Fruit fly (Drosophila melanogaster) whole organism, embryonic: Measurements from ENCODE around the gene Pcmt.

Experiments used
- Awh ChIP-seq: fragments of 200-800 bp; sonication (Bioruptor generic); IDR thresholded peaks from 2 replicates; pipeline ENCODE4, ENCODE4 v1.3.6; 2022; ENCODE audit warnings: missing biosample characterization, missing genetic modification characterization
- Bteb2 ChIP-seq: fragments of 200-800 bp; sonication (Bioruptor generic); optimal IDR thresholded peaks from 2 replicates; lab custom pipeline; 2016; ENCODE audit warnings: missing biosample characterization, missing genetic modification characterization
- CG10209 ChIP-seq: fragments of 200-800 bp; sonication (Bioruptor generic); optimal IDR thresholded peaks from 3 replicates; lab custom pipeline; 2017; ENCODE audit warnings: missing biosample characterization, mild to moderate bottlenecking, missing genetic modification characterization, missing genetic modification reagents
- CG1024 ChIP-seq: fragments of 200-800 bp; sonication (Bioruptor generic); IDR thresholded peaks from 2 replicates; pipeline ENCODE4 v1.3.6; 2022; ENCODE audit warnings: missing biosample characterization, missing genetic modification characterization
- CG11504 ChIP-seq: fragments of 200-800 bp; sonication (Bioruptor generic); optimal IDR thresholded peaks from 3 replicates; lab custom pipeline; 2019; ENCODE audit warnings: missing biosample characterization, mild to moderate bottlenecking, missing genetic modification characterization, moderate library complexity
- CG15696 ChIP-seq: fragments of 200-800 bp; sonication (Bioruptor generic); optimal IDR thresholded peaks from 2 replicates; lab custom pipeline; 2019; ENCODE audit warnings: missing biosample characterization, mild to moderate bottlenecking, missing genetic modification characterization, moderate library complexity
- CG16863 ChIP-seq: fragments of 200-800 bp; sonication (Bioruptor generic); optimal IDR thresholded peaks from 3 replicates; lab custom pipeline; 2016; ENCODE audit warnings: missing biosample characterization, missing genetic modification characterization
- CG18011 ChIP-seq: fragments of 200-800 bp; sonication (Bioruptor generic); optimal IDR thresholded peaks from 2 replicates; lab custom pipeline; 2017; ENCODE audit warnings: missing biosample characterization, missing genetic modification characterization, mild to moderate bottlenecking, moderate library complexity, missing genotype
- CG18476 ChIP-seq: fragments of 200-800 bp; sonication (Bioruptor generic); optimal IDR thresholded peaks from 2 replicates; lab custom pipeline; 2016; ENCODE audit warnings: missing biosample characterization, mild to moderate bottlenecking, missing genetic modification characterization
- CG33213 ChIP-seq: fragments of 200-800 bp; sonication (Bioruptor generic); optimal IDR thresholded peaks from 3 replicates; lab custom pipeline; 2016; ENCODE audit warnings: missing biosample characterization, missing genetic modification characterization
- CG3407 ChIP-seq: fragments of 200-800 bp; sonication (Bioruptor generic); optimal IDR thresholded peaks from 2 replicates; lab custom pipeline; 2018; ENCODE audit warnings: missing biosample characterization, mild to moderate bottlenecking, missing genetic modification characterization
- CG3838 ChIP-seq: fragments of 200-800 bp; sonication (Bioruptor generic); optimal IDR thresholded peaks from 3 replicates; lab custom pipeline; 2016; ENCODE audit warnings: missing biosample characterization, missing genetic modification characterization
- CG6689 ChIP-seq: fragments of 200-800 bp; sonication (Bioruptor generic); IDR thresholded peaks from 2 replicates; pipeline ENCODE4 v1.3.6; 2022; ENCODE audit warnings: missing biosample characterization, missing genetic modification characterization
- CG7372 ChIP-seq: fragments of 200-800 bp; sonication (Bioruptor generic); IDR thresholded peaks from 2 replicates; pipeline ENCODE4 v1.3.6; 2022; ENCODE audit warnings: missing biosample characterization, missing genetic modification characterization
- CG9797 ChIP-seq: fragments of 200-800 bp; sonication (Bioruptor generic); optimal IDR thresholded peaks from 3 replicates; lab custom pipeline; 2018; ENCODE audit warnings: missing biosample characterization, mild to moderate bottlenecking, missing genetic modification characterization
- CG9932 ChIP-seq: fragments of 200-800 bp; sonication (Bioruptor generic); IDR thresholded peaks from 2 replicates; pipeline ENCODE4 v1.3.6; 2022; ENCODE audit warnings: missing biosample characterization, missing genetic modification characterization
- CHES-1-like ChIP-seq: fragments of 200-800 bp; sonication (Bioruptor generic); optimal IDR thresholded peaks from 2 replicates; lab custom pipeline; 2016; ENCODE audit warnings: missing biosample characterization, missing genetic modification characterization
- Doc2 ChIP-seq: fragments of 200-800 bp; sonication (Bioruptor generic); IDR thresholded peaks from 2 replicates; pipeline ENCODE4 v1.3.6; 2022; ENCODE audit warnings: missing biosample characterization, missing genetic modification characterization
- E2f1 ChIP-seq: fragments of 200-800 bp; sonication (Bioruptor generic); IDR thresholded peaks from 2 replicates; pipeline ENCODE4 v1.3.6; 2022; ENCODE audit warnings: missing biosample characterization, missing genetic modification characterization
- Ets97D ChIP-seq: fragments of 200-800 bp; sonication (Bioruptor generic); optimal IDR thresholded peaks from 3 replicates; lab custom pipeline; 2016; ENCODE audit warnings: missing biosample characterization, missing genetic modification characterization
- HLH3B ChIP-seq: fragments of 200-800 bp; sonication (Bioruptor generic); IDR thresholded peaks from 2 replicates; pipeline ENCODE4 v1.3.6; 2022; ENCODE audit warnings: missing biosample characterization, missing genetic modification characterization
- HLH4C ChIP-seq: fragments of 200-800 bp; sonication (Bioruptor generic); IDR thresholded peaks from 3 replicates; pipeline ENCODE4 v1.3.6; 2022; ENCODE audit warnings: missing biosample characterization, missing genetic modification characterization; ENCODE audit not compliant: partially characterized antibody
- HmgZ ChIP-seq: fragments of 200-800 bp; sonication (Bioruptor generic); optimal IDR thresholded peaks from 2 replicates; lab custom pipeline; 2018; ENCODE audit warnings: missing biosample characterization, mild to moderate bottlenecking, missing genetic modification characterization
- Lim3 ChIP-seq: fragments of 200-800 bp; sonication (Bioruptor generic); IDR thresholded peaks from 2 replicates; pipeline ENCODE4 v1.3.6; 2022; ENCODE audit warnings: missing biosample characterization, missing genetic modification characterization
- MBD-R2 ChIP-seq: fragments of 200-800 bp; sonication (Bioruptor generic); IDR thresholded peaks from 2 replicates; pipeline ENCODE4 v1.3.6; 2022; ENCODE audit warnings: missing biosample characterization, missing genetic modification characterization
- Mad ChIP-seq: fragments of 200-800 bp; sonication (Bioruptor generic); optimal IDR thresholded peaks from 2 replicates; lab custom pipeline; 2016; ENCODE audit warnings: missing biosample characterization, missing genetic modification characterization
- NFAT ChIP-seq: fragments of 200-800 bp; sonication (Bioruptor generic); IDR thresholded peaks from 2 replicates; pipeline ENCODE4 v1.3.6; 2022; ENCODE audit warnings: missing biosample characterization, missing genetic modification characterization
- NfI ChIP-seq: fragments of 200-800 bp; sonication (Bioruptor generic); optimal IDR thresholded peaks from 3 replicates; lab custom pipeline; 2018; ENCODE audit warnings: missing biosample characterization, mild to moderate bottlenecking, missing genetic modification characterization, moderate library complexity
- Oli ChIP-seq: fragments of 200-800 bp; sonication (Bioruptor generic); optimal IDR thresholded peaks from 2 replicates; lab custom pipeline; 2018; ENCODE audit warnings: missing biosample characterization, mild to moderate bottlenecking, missing genetic modification characterization, moderate library complexity
- Optix ChIP-seq: fragments of 200-800 bp; sonication (Bioruptor generic); IDR thresholded peaks from 3 replicates; pipeline ENCODE4 v1.3.6; 2022; ENCODE audit warnings: missing biosample characterization, missing genetic modification characterization
- Pdp1 ChIP-seq, 2 experiments: fragments of 200-800 bp; sonication (Bioruptor generic); optimal IDR thresholded peaks; 3 replicates each; lab custom pipeline; 2016; ENCODE audit warnings: missing biosample characterization in 2 of 2, missing genetic modification characterization in 2 of 2, mild to moderate bottlenecking in 1 of 2, moderate library complexity in 1 of 2
- Sry-δ ChIP-seq: fragments of 200-800 bp; sonication (Bioruptor generic); optimal IDR thresholded peaks from 2 replicates; lab custom pipeline; 2016; ENCODE audit warnings: missing biosample characterization, missing genetic modification characterization
- Ssrp ChIP-seq: fragments of 200-800 bp; sonication (Bioruptor generic); optimal IDR thresholded peaks from 2 replicates; lab custom pipeline; 2018; ENCODE audit warnings: missing biosample characterization, mild to moderate bottlenecking, missing genetic modification characterization, moderate library complexity
- Stat92E ChIP-seq, 3 experiments: fragments of >200 bp in 2 of 3; fragments of 200-800 bp in 1 of 3; sonication (Bioruptor generic) in 1 of 3; optimal IDR thresholded peaks; 2 replicates each; lab custom pipeline; 2017 to 2019; ENCODE audit warnings: missing biosample characterization in 3 of 3, missing genetic modification characterization in 3 of 3, mild to moderate bottlenecking in 1 of 3, moderate library complexity in 1 of 3
- Usf ChIP-seq: fragments of 200-800 bp; sonication (Bioruptor generic); optimal IDR thresholded peaks from 2 replicates; lab custom pipeline; 2017; ENCODE audit warnings: missing genotype, missing biosample characterization, missing genetic modification characterization
- bigmax ChIP-seq: fragments of 200-800 bp; sonication (Bioruptor generic); optimal IDR thresholded peaks from 2 replicates; lab custom pipeline; 2018; ENCODE audit warnings: missing biosample characterization, mild to moderate bottlenecking, missing genetic modification characterization
- dmrt11E ChIP-seq: fragments of 200-800 bp; sonication (Bioruptor generic); optimal IDR thresholded peaks from 3 replicates; lab custom pipeline; 2018; ENCODE audit warnings: missing biosample characterization, mild to moderate bottlenecking, missing genetic modification characterization, moderate library complexity
- dmrt99B ChIP-seq: fragments of 200-800 bp; sonication (Bioruptor generic); optimal IDR thresholded peaks from 2 replicates; lab custom pipeline; 2018; ENCODE audit warnings: missing biosample characterization, mild to moderate bottlenecking, missing genetic modification characterization, moderate library complexity
- dpn ChIP-seq, 2 experiments: fragments of 200-800 bp; sonication (Bioruptor generic); optimal IDR thresholded peaks; 3 replicates each; lab custom pipeline; 2016; ENCODE audit warnings: missing biosample characterization in 2 of 2, missing genetic modification characterization in 2 of 2
- grn ChIP-seq: fragments of 200-800 bp; sonication (Bioruptor generic); optimal IDR thresholded peaks from 3 replicates; lab custom pipeline; 2017; ENCODE audit warnings: missing biosample characterization, missing genetic modification characterization
- jing ChIP-seq: fragments of 200-800 bp; sonication (Bioruptor generic); optimal IDR thresholded peaks from 2 replicates; lab custom pipeline; 2018; ENCODE audit warnings: missing biosample characterization, mild to moderate bottlenecking, missing genetic modification characterization
- oc ChIP-seq: fragments of 200-800 bp; sonication (Bioruptor generic); optimal IDR thresholded peaks from 2 replicates; lab custom pipeline; 2018; ENCODE audit warnings: missing biosample characterization, mild to moderate bottlenecking, missing genetic modification characterization, moderate library complexity
- onecut ChIP-seq: fragments of 200-800 bp; sonication (Bioruptor generic); IDR thresholded peaks from 2 replicates; pipeline ENCODE4 v1.3.6; 2022; ENCODE audit warnings: missing biosample characterization, missing genetic modification characterization
- ranshi ChIP-seq: fragments of 200-800 bp; sonication (Bioruptor generic); IDR thresholded peaks from 2 replicates; pipeline ENCODE4 v1.3.6; 2022; ENCODE audit warnings: missing biosample characterization, missing genetic modification characterization
- sqz ChIP-seq: fragments of 200-800 bp; sonication (Bioruptor generic); optimal IDR thresholded peaks from 3 replicates; lab custom pipeline; 2018; ENCODE audit warnings: missing biosample characterization, mild to moderate bottlenecking, missing genetic modification characterization
- tll ChIP-seq, 2 experiments: fragments of 200-800 bp in 1 of 2; fragments of >200 bp in 1 of 2; sonication (Bioruptor generic) in 1 of 2; optimal IDR thresholded peaks; 2 replicates each; lab custom pipeline; 2017 to 2019; ENCODE audit warnings: missing biosample characterization in 2 of 2, missing genetic modification characterization in 2 of 2, mild to moderate bottlenecking in 1 of 2, moderate library complexity in 1 of 2
- vfl ChIP-seq: fragments of 200-800 bp; sonication (Bioruptor generic); optimal IDR thresholded peaks from 2 replicates; lab custom pipeline; 2016; ENCODE audit warnings: missing biosample characterization, missing genetic modification characterization
- wdn ChIP-seq: fragments of 200-800 bp; sonication (Bioruptor generic); IDR thresholded peaks from 2 replicates; pipeline ENCODE4 v1.3.6; 2022; ENCODE audit warnings: missing biosample characterization, missing genetic modification characterization
- zf30C ChIP-seq: fragments of 200-800 bp; sonication (Bioruptor generic); optimal IDR thresholded peaks from 3 replicates; lab custom pipeline; 2018; ENCODE audit warnings: missing biosample characterization, mild to moderate bottlenecking, missing genetic modification characterization

Gene Pcmt

DNA sequence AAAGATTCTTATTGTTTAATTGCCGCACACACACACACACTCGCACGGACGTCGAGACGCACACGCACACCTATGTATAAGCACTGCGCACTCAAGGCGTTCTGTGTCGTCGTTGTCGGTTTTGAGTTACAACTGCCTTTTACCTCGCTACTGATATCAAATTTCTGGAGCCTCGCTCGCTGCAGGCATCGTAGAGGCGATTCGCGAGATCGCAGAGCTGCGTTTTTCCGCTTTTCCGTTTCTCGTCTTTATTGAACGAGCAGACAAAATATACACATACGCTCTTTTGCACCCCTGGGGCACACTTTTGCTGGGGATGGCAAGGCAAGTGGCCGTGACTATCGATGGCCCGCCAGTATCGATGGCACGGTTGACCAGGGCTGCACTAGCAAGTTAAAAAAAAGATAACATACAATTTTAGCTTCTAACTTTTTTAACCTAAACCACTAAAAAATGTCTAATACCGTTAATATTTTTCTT lies 6.6 kb downstream of the Pcmt start, which contains the start of gene CG2519 (continued):
- TF ChIP-seq Bteb2 (GFP tag; lab: Kevin White, UChicago), result peak; percentile 61
- TF ChIP-seq Oli (tag; lab: Kevin White, UChicago), result no peak
- TF ChIP-seq CG15696 (tag; lab: Kevin White, UChicago), result peak; percentile 29
- no peak for TF ChIP-seq Usf (GFP tag; lab: Kevin White, UChicago)
- peak; percentile 77; the same call in 1 of the 2 replicates for TF ChIP-seq wdn (GFP tag; lab: Robert Waterston, UW)
- peak; percentile 48 for TF ChIP-seq Mad
- peak; percentile 52 for TF ChIP-seq CG33213
- peak; percentile 96 for TF ChIP-seq HLH4C (GFP tag; lab: Robert Waterston, UW)
- peak; percentile 82 for TF ChIP-seq CHES-1-like (GFP tag; lab: Kevin White, UChicago)
- TF ChIP-seq Ssrp (tag; lab: Kevin White, UChicago), result no peak
- peak; percentile 55 to 67 for TF ChIP-seq dpn (GFP tag; optimal IDR thresholded peaks at IDR 0.05; lab: Kevin White, UChicago)
- TF ChIP-seq NfI (GFP tag; lab: Kevin White, UChicago), result no peak
- peak; percentile 42; the same call in 1 of the 2 replicates for TF ChIP-seq E2f1 (GFP tag; lab: Robert Waterston, UW)
- TF ChIP-seq CG7372 (GFP tag; lab: Robert Waterston, UW), result peak; percentile 45; the same call in 1 of the 2 replicates
- no peak for TF ChIP-seq tll (GFP tag; optimal IDR thresholded peaks at IDR 0.05; lab: Kevin White, UChicago)
- peak; percentile 70 for TF ChIP-seq HmgZ
- TF ChIP-seq dmrt11E (tag; lab: Kevin White, UChicago), result peak; percentile 21
- TF ChIP-seq Optix, result 0 out of 3 replicates have a peak, but pooled peaks have one; percentile 40
- TF ChIP-seq CG10209 (GFP tag; lab: Kevin White, UChicago), result peak; percentile 15
- TF ChIP-seq CG1024, result no peak; the same call in 1 of the 2 replicates
- TF ChIP-seq CG3838 (GFP tag; lab: Kevin White, UChicago), result no peak
- no peak for TF ChIP-seq Lim3 (GFP tag; lab: Robert Waterston, UW)
- TF ChIP-seq ranshi (GFP tag; lab: Robert Waterston, UW), result peak; percentile 53; the same call in 1 of the 2 replicates
- no peak for TF ChIP-seq oc (tag; lab: Kevin White, UChicago)
- no peak for TF ChIP-seq CG6689 (GFP tag; lab: Robert Waterston, UW)
- peak; percentile 85 for TF ChIP-seq MBD-R2 (GFP tag; lab: Robert Waterston, UW)
- peak; percentile 37 for TF ChIP-seq CG9797 (GFP tag; lab: Kevin White, UChicago)
- peak in 1 of 2 experiments; percentile 45 for TF ChIP-seq Pdp1 (GFP tag; optimal IDR thresholded peaks at IDR 0.05; lab: Kevin White, UChicago)
- TF ChIP-seq Doc2 (GFP tag; lab: Robert Waterston, UW), result no peak
- TF ChIP-seq CG18011 (GFP tag; lab: Kevin White, UChicago), result peak; percentile 7
- TF ChIP-seq Sry-δ (GFP tag; lab: Kevin White, UChicago), result peak; percentile 97
- TF ChIP-seq Stat92E (GFP tag; optimal IDR thresholded peaks at IDR 0.05; lab: Kevin White, UChicago), result peak in 1 of 3 experiments; percentile 45
- no peak for TF ChIP-seq CG11504
- TF ChIP-seq zf30C (GFP tag; lab: Kevin White, UChicago), result no peak
- TF ChIP-seq onecut (GFP tag; lab: Robert Waterston, UW), result peak; percentile 62; the same call in 1 of the 2 replicates
- TF ChIP-seq dmrt99B (tag; lab: Kevin White, UChicago), result no peak
- TF ChIP-seq vfl (GFP tag; lab: Kevin White, UChicago), result peak; percentile 60
- TF ChIP-seq Ets97D, result peak; percentile 77
- peak; percentile 91 for TF ChIP-seq CG9932 (GFP tag; lab: Robert Waterston, UW)
- TF ChIP-seq bigmax (GFP tag; lab: Kevin White, UChicago), result peak; percentile 66
- TF ChIP-seq CG18476, result no peak
- TF ChIP-seq grn (GFP tag; lab: Kevin White, UChicago), result no peak
- no peak for TF ChIP-seq jing
- no peak for TF ChIP-seq CG3407 (GFP tag; lab: Kevin White, UChicago)
- no peak for TF ChIP-seq sqz (GFP tag; lab: Kevin White, UChicago)
- peak; percentile 82 for TF ChIP-seq NFAT (GFP tag; lab: Robert Waterston, UW)
- TF ChIP-seq HLH3B (GFP tag; lab: Robert Waterston, UW), result peak; percentile 55; the same call in 1 of the 2 replicates
- peak; percentile 34 for TF ChIP-seq CG16863 (GFP tag; lab: Kevin White, UChicago)
- 0 out of 2 replicates have a peak, but pooled peaks have one; percentile 9 for TF ChIP-seq Awh (GFP tag; lab: Robert Waterston, UW)
